Worm (Caenorhabditis elegans) whole organism, L1 larva: ENCODE data around the gene sphr-1.

Source experiments
- C16A3.4 ChIP-seq: fragments of 150-350 bp; optimal IDR thresholded peaks from 2 replicates; lab custom pipeline; 2014; ENCODE audit warnings: missing biosample characterization, missing genetic modification characterization
- C34B4.2 ChIP-seq: sonication (generic microtip); optimal IDR thresholded peaks from 2 replicates; lab custom pipeline; 2017; ENCODE audit warnings: mild to moderate bottlenecking, missing genetic modification characterization, missing compliant biosample characterization
- F16B12.6 ChIP-seq: fragments of 150-350 bp; optimal IDR thresholded peaks from 2 replicates; lab custom pipeline; 2014; ENCODE audit warnings: missing biosample characterization, missing genetic modification characterization
- alr-1 ChIP-seq: fragments of 200-800 bp; sonication (Bioruptor generic); optimal IDR thresholded peaks from 2 replicates; lab custom pipeline; 2018; ENCODE audit warnings: borderline replicate concordance, mild to moderate bottlenecking, missing genetic modification characterization, missing compliant biosample characterization
- ama-1 ChIP-seq: fragments of 150-350 bp; optimal IDR thresholded peaks from 2 replicates; lab custom pipeline; 2014
- blmp-1 ChIP-seq: fragments of 150-350 bp; optimal IDR thresholded peaks from 2 replicates; lab custom pipeline; 2014; ENCODE audit warnings: missing biosample characterization, missing genetic modification characterization
- ceh-82 ChIP-seq, 3 experiments: fragments of 150-350 bp in 1 of 3; sonication (generic microtip) in 2 of 3; optimal IDR thresholded peaks; 2 replicates each; lab custom pipeline; 2014 to 2017; ENCODE audit warnings: missing biosample characterization in 3 of 3, missing genetic modification characterization in 3 of 3
- ceh-90 ChIP-seq: sonication (generic microtip); optimal IDR thresholded peaks from 2 replicates; lab custom pipeline; 2016; ENCODE audit warnings: missing genetic modification characterization, missing compliant biosample characterization
- efl-1 ChIP-seq, 4 experiments: fragments of 150-350 bp; optimal IDR thresholded peaks in 3 of 4; peaks in 1 of 4; 1 replicate in 1 of 4; 2 replicates in 3 of 4; lab custom pipeline; 2014; ENCODE audit warnings: missing biosample characterization in 2 of 4, missing genetic modification characterization in 2 of 4, missing genetic modification reagents in 2 of 4
- egl-13 ChIP-seq: sonication (generic microtip); optimal IDR thresholded peaks from 2 replicates; lab custom pipeline; 2016; ENCODE audit warnings: missing genotype, missing genetic modification reagents, missing genetic modification characterization, missing compliant biosample characterization
- egl-27 ChIP-seq, 2 experiments: fragments of 150-350 bp in 1 of 2; sonication (generic microtip); optimal IDR thresholded peaks; 3 replicates each; lab custom pipeline; 2017 to 2018; ENCODE audit warnings: missing biosample characterization in 2 of 2, missing genetic modification characterization in 2 of 2, missing genetic modification reagents in 2 of 2
- elt-3 ChIP-seq, 6 experiments: fragments of 150-350 bp in 1 of 6; sonication (generic microtip); optimal IDR thresholded peaks; 2 replicates each; lab custom pipeline; 2017 to 2018; ENCODE audit warnings: missing biosample characterization in 6 of 6, missing genetic modification characterization in 6 of 6, inconsistent platforms in 1 of 6
- fkh-8 ChIP-seq: sonication (generic microtip); optimal IDR thresholded peaks from 2 replicates; lab custom pipeline; 2016; ENCODE audit warnings: mild to moderate bottlenecking, missing genetic modification characterization, missing compliant biosample characterization
- lin-14 ChIP-seq: fragments of 200-800 bp; sonication (Bioruptor generic); optimal IDR thresholded peaks from 2 replicates; lab custom pipeline; 2018; ENCODE audit warnings: mild to moderate bottlenecking, missing genetic modification characterization, moderate library complexity, missing compliant biosample characterization
- lin-39 ChIP-seq: fragments of 150-350 bp; optimal IDR thresholded peaks from 2 replicates; lab custom pipeline; 2014; ENCODE audit warnings: missing biosample characterization, missing genetic modification reagents, missing genetic modification characterization
- lir-3 ChIP-seq: sonication (generic microtip); optimal IDR thresholded peaks from 2 replicates; lab custom pipeline; 2016; ENCODE audit warnings: mild to moderate bottlenecking, missing genetic modification characterization, moderate library complexity, missing compliant biosample characterization; ENCODE audit not compliant: poor library complexity
- lsy-2 ChIP-seq, 2 experiments: fragments of 150-350 bp; optimal IDR thresholded peaks; 2 replicates each; lab custom pipeline; 2014; ENCODE audit warnings: missing biosample characterization in 2 of 2, missing genetic modification characterization in 2 of 2
- mdl-1 ChIP-seq, 2 experiments: fragments of 150-350 bp; optimal IDR thresholded peaks; 2 replicates each; lab custom pipeline; 2014 to 2017; ENCODE audit warnings: missing biosample characterization in 2 of 2, missing genetic modification characterization in 2 of 2, inconsistent platforms in 1 of 2
- mef-2 ChIP-seq: fragments of 150-350 bp; optimal IDR thresholded peaks from 2 replicates; lab custom pipeline; 2014; ENCODE audit warnings: missing biosample characterization, missing genetic modification characterization
- mep-1 ChIP-seq: fragments of 150-350 bp; optimal IDR thresholded peaks from 2 replicates; lab custom pipeline; 2014; ENCODE audit warnings: missing biosample characterization, missing genetic modification characterization
- nhr-11 ChIP-seq: fragments of 150-350 bp; optimal IDR thresholded peaks from 2 replicates; lab custom pipeline; 2014; ENCODE audit warnings: missing biosample characterization, missing genetic modification characterization
- nhr-237 ChIP-seq: fragments of 150-350 bp; optimal IDR thresholded peaks from 2 replicates; lab custom pipeline; 2014; ENCODE audit warnings: missing biosample characterization, missing genetic modification characterization
- nhr-47 ChIP-seq: sonication (generic microtip); optimal IDR thresholded peaks from 2 replicates; lab custom pipeline; 2016; ENCODE audit warnings: mild to moderate bottlenecking, missing genetic modification characterization, moderate library complexity, missing compliant biosample characterization
- skn-1 ChIP-seq: fragments of 150-350 bp; optimal IDR thresholded peaks from 2 replicates; lab custom pipeline; 2014; ENCODE audit warnings: missing biosample characterization, missing genetic modification characterization
- snpc-4 ChIP-seq: fragments of 150-350 bp; optimal IDR thresholded peaks from 2 replicates; lab custom pipeline; 2014; ENCODE audit warnings: missing biosample characterization, missing genetic modification characterization
- snu-23 ChIP-seq: sonication (generic microtip); optimal IDR thresholded peaks from 2 replicates; lab custom pipeline; 2016; ENCODE audit warnings: missing genetic modification characterization, missing compliant biosample characterization
- sox-4 ChIP-seq: sonication (generic microtip); optimal IDR thresholded peaks from 2 replicates; lab custom pipeline; 2016; ENCODE audit warnings: missing genetic modification characterization, missing compliant biosample characterization
- sptf-1 ChIP-seq: fragments of 150-350 bp; optimal IDR thresholded peaks from 2 replicates; lab custom pipeline; 2014; ENCODE audit warnings: missing biosample characterization, missing genetic modification characterization
- tbx-2 ChIP-seq: sonication (generic microtip); optimal IDR thresholded peaks from 2 replicates; lab custom pipeline; 2016; ENCODE audit warnings: missing genetic modification characterization, missing compliant biosample characterization
- tlp-1 ChIP-seq: fragments of 150-350 bp; optimal IDR thresholded peaks from 2 replicates; lab custom pipeline; 2014; ENCODE audit warnings: missing biosample characterization, missing genetic modification characterization
- unc-130 ChIP-seq: fragments of 150-350 bp; optimal IDR thresholded peaks from 2 replicates; lab custom pipeline; 2017; ENCODE audit warnings: missing biosample characterization, missing genetic modification characterization, inconsistent platforms
- unc-98 ChIP-seq: fragments of 200-800 bp; sonication (Bioruptor generic); IDR thresholded peaks from 2 replicates; pipeline ENCODE4 v1.3.6; 2022; ENCODE audit warnings: missing genetic modification characterization, missing compliant biosample characterization

The sphr-1 gene

ce11 chrV:9220444-9220843, 29.0 kb downstream of the sphr-1 start (continued):
- TF ChIP-seq tlp-1 = no peak
- peak; percentile 20 for TF ChIP-seq mep-1
- no peak for TF ChIP-seq sptf-1 (tag; lab: Kevin White, UChicago)
- no peak for TF ChIP-seq unc-98 (GFP tag; lab: Robert Waterston, UW)
- peak; percentile 62 for TF ChIP-seq blmp-1 (tag; lab: Kevin White, UChicago)
- TF ChIP-seq elt-3 (tag; optimal IDR thresholded peaks at IDR 0.05; lab: Kevin White, UChicago) = no peak
- peak; percentile 56 for TF ChIP-seq lin-14 (GFP tag; lab: Kevin White, UChicago)
- no peak for TF ChIP-seq alr-1
- TF ChIP-seq C34B4.2 = no peak
- TF ChIP-seq snu-23 = peak; percentile 50
- no peak for TF ChIP-seq unc-130 (tag; lab: Kevin White, UChicago)
- TF ChIP-seq nhr-11 = no peak

- TF ChIP-seq blmp-1 (tag; lab: Kevin White, UChicago) (peak; percentile 54), efl-1 (optimal IDR thresholded peaks at IDR 0.05; lab: Kevin White, UChicago) (no peak), efl-1 (GFP tag; optimal IDR thresholded peaks at IDR 0.05 in 1 of 2; lab: Kevin White, UChicago) (no peak)
Observed at ce11 chrV:9221566-9221965, 30.2 kb downstream of the sphr-1 start, which contains the start of gene grd-6. TSS of gene grd-6 (plus strand) at chrV:9221866.

ce11 chrV:9222819-9223218, 31.4 kb downstream of the sphr-1 start:
- TF ChIP-seq efl-1 (optimal IDR thresholded peaks at IDR 0.05; lab: Kevin White, UChicago) (no peak), efl-1 (GFP tag; optimal IDR thresholded peaks at IDR 0.05 in 1 of 2; lab: Kevin White, UChicago) (peak in 1 of 2 experiments; percentile 28), fkh-8 (tag; lab: Kevin White, UChicago) (no peak)

ce11 chrV:9224377-9224776, 33.0 kb downstream of the sphr-1 start:
- TF ChIP-seq efl-1 (optimal IDR thresholded peaks at IDR 0.05; lab: Kevin White, UChicago) (no peak), efl-1 (GFP tag; optimal IDR thresholded peaks at IDR 0.05 in 1 of 2; lab: Kevin White, UChicago) (no peak), skn-1 (tag; lab: Kevin White, UChicago) (no peak), C16A3.4 (tag; lab: Kevin White, UChicago) (no peak), fkh-8 (tag; lab: Kevin White, UChicago) (no peak), alr-1 (no peak), F16B12.6 (tag; lab: Kevin White, UChicago) (no peak), unc-98 (GFP tag; lab: Robert Waterston, UW) (no peak), nhr-11 (no peak), nhr-237 (no peak), mdl-1 (tag; optimal IDR thresholded peaks at IDR 0.05; lab: Kevin White, UChicago) (no peak), ceh-82 (tag; optimal IDR thresholded peaks at IDR 0.05; lab: Kevin White, UChicago) (no peak), lsy-2 (tag; optimal IDR thresholded peaks at IDR 0.05; lab: Kevin White, UChicago) (no peak), elt-3 (tag; optimal IDR thresholded peaks at IDR 0.05; lab: Kevin White, UChicago) (no peak), snpc-4 (no peak), ama-1 (lab: Kevin White, UChicago) (no peak), sox-4 (tag; lab: Kevin White, UChicago) (no peak), lin-39 (tag; lab: Kevin White, UChicago) (no peak), egl-27 (tag; optimal IDR thresholded peaks at IDR 0.05; lab: Kevin White, UChicago) (no peak), mef-2 (tag; lab: Kevin White, UChicago) (no peak)

DNA sequence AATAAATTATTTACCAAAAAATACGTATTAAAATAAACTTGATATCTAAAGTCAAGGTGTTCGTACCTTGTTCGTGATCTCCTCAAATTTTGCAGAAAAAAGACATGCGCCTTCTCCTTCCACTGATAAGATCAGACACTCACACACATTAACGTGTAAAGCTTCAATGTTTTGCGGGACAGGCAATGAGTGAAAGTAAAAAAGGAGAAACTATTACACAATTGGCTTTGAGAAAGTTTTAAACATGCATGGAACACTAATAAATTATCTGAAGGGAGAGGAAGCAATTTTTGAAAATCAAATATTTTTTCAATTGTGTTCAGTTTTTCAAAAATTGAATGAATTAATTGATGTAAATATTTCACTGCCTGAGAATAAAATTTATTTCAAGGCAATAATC, 33.6 kb downstream of the sphr-1 start:
- TF ChIP-seq lir-3 (tag; lab: Kevin White, UChicago) (no peak), elt-3 (tag; optimal IDR thresholded peaks at IDR 0.05; lab: Kevin White, UChicago) (no peak), fkh-8 (tag; lab: Kevin White, UChicago) (no peak), nhr-47 (tag; lab: Kevin White, UChicago) (no peak), ceh-90 (no peak), blmp-1 (tag; lab: Kevin White, UChicago) (peak; percentile 90), sptf-1 (tag; lab: Kevin White, UChicago) (no peak)

DNA sequence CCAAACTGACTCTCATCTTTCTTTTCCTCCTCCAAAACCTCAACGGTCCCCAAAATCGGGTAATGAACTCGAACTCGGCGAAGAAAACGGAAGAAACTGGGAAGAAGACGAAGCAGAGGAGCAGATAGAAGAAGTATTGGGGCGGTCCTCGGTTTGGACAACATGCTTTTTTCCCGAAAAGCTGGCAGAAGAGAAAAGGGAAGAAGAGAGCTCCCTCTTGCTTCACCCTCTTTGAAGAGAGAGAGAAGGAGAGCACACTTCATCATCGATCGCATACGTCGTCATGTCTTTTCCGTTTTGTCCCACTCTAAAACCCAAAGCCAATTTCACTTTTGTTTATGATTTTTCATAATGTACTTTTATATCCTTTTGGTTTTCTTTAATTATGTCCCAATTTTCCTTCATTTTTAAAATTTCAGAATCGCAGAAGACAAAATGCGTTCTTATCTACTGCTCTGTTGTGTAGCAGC, 34.3 kb downstream of the sphr-1 start, which contains the start of gene F07C3.2:
TSS of gene F07C3.2 (plus strand) at position 420 of the 470 bp plus-strand sequence.
- TF ChIP-seq ceh-82 (tag; optimal IDR thresholded peaks at IDR 0.05; lab: Kevin White, UChicago) (peak in 1 of 3 experiments; percentile 22), efl-1 (optimal IDR thresholded peaks at IDR 0.05; lab: Kevin White, UChicago) (no peak), efl-1 (GFP tag; optimal IDR thresholded peaks at IDR 0.05 in 1 of 2; lab: Kevin White, UChicago) (peak in 1 of 2 experiments; percentile 50), tbx-2 (no peak), egl-13 (tag; lab: Kevin White, UChicago) (no peak), lin-14 (GFP tag; lab: Kevin White, UChicago) (peak; percentile 84)
